Worm (Caenorhabditis elegans): Measurements from ENCODE around the gene K11D12.14.

Gene K11D12.14

ce11 chrV:5023355-5023754, 26.1 kb upstream of the K11D12.14 start:
- no peak for TF ChIP-seq B0310.2 (tag; optimal IDR thresholded peaks at IDR 0.05)
- TF ChIP-seq hmg-4 (GFP tag; optimal IDR thresholded peaks at IDR 0.05), result peak; percentile 37

DNA sequence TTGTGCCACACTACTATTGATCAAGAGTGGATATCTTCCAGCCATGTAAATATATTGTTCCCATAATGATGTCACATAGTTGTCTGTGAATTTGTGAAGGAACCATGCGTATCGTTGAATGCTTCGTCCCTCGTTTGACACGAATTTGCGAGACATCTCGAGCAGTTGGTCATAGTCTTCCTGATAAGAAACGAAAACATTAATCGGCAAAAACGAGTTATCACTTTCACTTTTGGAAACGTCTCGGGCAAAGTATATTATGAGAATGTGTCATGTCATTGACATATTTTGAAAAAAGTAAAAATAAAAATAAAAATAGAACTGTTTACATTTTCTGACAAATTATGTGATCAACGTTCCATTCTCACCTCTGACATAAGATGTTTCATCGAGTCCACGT, 23.0 kb upstream of the K11D12.14 start:
- TF ChIP-seq hmbx-1 (tag; optimal IDR thresholded peaks at IDR 0.05) (no peak), tbx-37 (GFP tag; conservative IDR thresholded peaks at IDR 0.05) (no peak), flt-1 (GFP tag; IDR thresholded peaks at IDR 0.05) (no peak), sea-1 (GFP tag; conservative IDR thresholded peaks at IDR 0.05) (no peak), hmg-4 (GFP tag; optimal IDR thresholded peaks at IDR 0.05) (no peak), pes-1 (GFP tag; IDR thresholded peaks at IDR 0.05) (no peak), scrt-1 (GFP tag; IDR thresholded peaks at IDR 0.05) (no peak), tbx-11 (GFP tag; IDR thresholded peaks at IDR 0.05) (no peak), B0310.2 (tag; optimal IDR thresholded peaks at IDR 0.05) (no peak), aly-1 (tag; optimal IDR thresholded peaks at IDR 0.05) (no peak)

- TF ChIP-seq aly-1 (tag; optimal IDR thresholded peaks at IDR 0.05), result no peak
- TF ChIP-seq ets-7 (tag; optimal IDR thresholded peaks at IDR 0.05), result no peak
- TF ChIP-seq hnd-1 (tag; optimal IDR thresholded peaks at IDR 0.05), result no peak
- no peak for TF ChIP-seq B0310.2 (tag; optimal IDR thresholded peaks at IDR 0.05)
- TF ChIP-seq tra-4 (tag; optimal IDR thresholded peaks at IDR 0.05), result no peak
- no peak for TF ChIP-seq F13C5.2 (tag; optimal IDR thresholded peaks at IDR 0.05)
- no peak for TF ChIP-seq ceh-36 (tag; optimal IDR thresholded peaks at IDR 0.05)
- TF ChIP-seq ama-1 (optimal IDR thresholded peaks at IDR 0.05), result no peak
- TF ChIP-seq hmg-4 (GFP tag; optimal IDR thresholded peaks at IDR 0.05), result no peak
Observed at ce11 chrV:5027640-5028039, 21.8 kb upstream of the K11D12.14 start, which contains the start of gene cpt-4. cpt-4 (minus strand) TSS chrV:5027723.

DNA sequence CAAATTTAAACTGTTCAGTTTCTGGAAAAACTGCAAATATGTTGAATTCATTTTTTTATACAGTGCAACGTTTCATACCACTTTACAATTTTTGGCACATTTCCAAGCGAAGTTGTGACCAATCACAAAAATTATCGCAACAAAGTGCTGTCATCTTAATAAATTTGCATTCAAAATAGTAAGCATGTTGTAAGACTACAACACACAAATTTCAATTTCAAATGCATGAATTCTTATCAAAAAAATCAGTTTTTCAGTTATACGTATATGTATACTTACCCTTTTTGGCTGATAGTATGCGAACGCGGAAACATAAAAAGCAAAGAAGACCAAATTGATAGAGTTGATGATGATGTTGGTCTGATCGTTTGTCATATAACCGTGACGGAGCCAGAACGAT, 19.2 kb upstream of the K11D12.14 start:
- TF ChIP-seq B0310.2 (tag; optimal IDR thresholded peaks at IDR 0.05) (no peak), sea-1 (GFP tag; conservative IDR thresholded peaks at IDR 0.05) (no peak), F13C5.2 (tag; optimal IDR thresholded peaks at IDR 0.05) (no peak), aly-1 (tag; optimal IDR thresholded peaks at IDR 0.05) (no peak), hmbx-1 (tag; optimal IDR thresholded peaks at IDR 0.05) (no peak), tra-4 (tag; optimal IDR thresholded peaks at IDR 0.05) (no peak), hnd-1 (tag; optimal IDR thresholded peaks at IDR 0.05) (no peak), tbx-37 (GFP tag; conservative IDR thresholded peaks at IDR 0.05) (no peak), ets-7 (tag; optimal IDR thresholded peaks at IDR 0.05) (no peak), ama-1 (optimal IDR thresholded peaks at IDR 0.05) (no peak), hmg-4 (GFP tag; optimal IDR thresholded peaks at IDR 0.05) (no peak), ceh-36 (tag; optimal IDR thresholded peaks at IDR 0.05) (no peak), scrt-1 (GFP tag; IDR thresholded peaks at IDR 0.05) (no peak), ceh-13 (GFP tag; optimal IDR thresholded peaks at IDR 0.05) (no peak), tbx-11 (GFP tag; IDR thresholded peaks at IDR 0.05) (no peak), flt-1 (GFP tag; IDR thresholded peaks at IDR 0.05) (no peak), pes-1 (GFP tag; IDR thresholded peaks at IDR 0.05) (no peak)

DNA sequence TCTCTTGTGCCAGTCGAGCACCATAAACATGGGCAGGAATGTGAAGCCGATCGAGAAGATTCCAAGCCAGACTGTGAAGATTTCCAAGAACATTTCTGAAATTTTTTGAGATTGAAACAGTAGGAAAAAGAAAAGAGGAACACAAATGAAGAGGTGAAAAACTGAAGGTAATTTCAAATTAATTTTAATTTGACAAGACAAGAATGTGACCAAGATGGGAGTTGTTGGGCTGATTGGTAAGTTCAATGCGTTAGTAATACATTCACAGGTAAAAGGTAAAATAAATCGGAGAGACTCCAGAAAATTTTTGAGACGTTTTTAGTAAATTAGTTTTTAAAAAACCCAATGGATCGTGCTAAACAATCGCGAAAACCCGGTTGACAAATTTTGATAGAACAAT, 18.7 kb upstream of the K11D12.14 start, which contains the start of gene swt-7:
Gene swt-7, minus strand, starts transcription at position 101 of the 400 bp plus-strand sequence.
- TF ChIP-seq ama-1 (optimal IDR thresholded peaks at IDR 0.05) (no peak), pes-1 (GFP tag; IDR thresholded peaks at IDR 0.05) (no peak), ceh-36 (tag; optimal IDR thresholded peaks at IDR 0.05) (no peak), hmg-4 (GFP tag; optimal IDR thresholded peaks at IDR 0.05) (no peak)

DNA sequence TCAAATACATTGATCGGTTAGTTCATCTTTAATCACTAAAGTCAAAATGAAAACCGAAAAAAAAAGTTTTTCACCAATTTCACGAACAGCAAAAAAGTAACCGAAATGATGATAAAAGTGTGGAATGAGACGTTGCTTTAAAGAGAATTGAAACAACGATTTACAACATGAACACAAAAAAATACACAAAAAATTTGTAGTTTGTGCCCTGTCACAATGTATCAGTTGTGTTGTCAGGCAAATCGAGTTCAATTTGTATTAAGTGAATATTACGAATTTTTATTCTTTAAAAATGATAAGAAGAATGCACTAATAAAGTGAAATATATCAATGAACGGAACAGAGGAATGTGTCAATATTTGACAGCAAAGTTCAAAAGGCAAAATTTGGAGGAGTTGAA, 17.7 kb upstream of the K11D12.14 start:
- TF ChIP-seq tra-4 (tag; optimal IDR thresholded peaks at IDR 0.05) (no peak), sea-1 (GFP tag; conservative IDR thresholded peaks at IDR 0.05) (no peak), aly-1 (tag; optimal IDR thresholded peaks at IDR 0.05) (no peak), F13C5.2 (tag; optimal IDR thresholded peaks at IDR 0.05) (no peak), ets-7 (tag; optimal IDR thresholded peaks at IDR 0.05) (no peak), hmbx-1 (tag; optimal IDR thresholded peaks at IDR 0.05) (no peak), hnd-1 (tag; optimal IDR thresholded peaks at IDR 0.05) (no peak), ceh-13 (GFP tag; optimal IDR thresholded peaks at IDR 0.05) (no peak), B0310.2 (tag; optimal IDR thresholded peaks at IDR 0.05) (no peak), pes-1 (GFP tag; IDR thresholded peaks at IDR 0.05) (no peak), tbx-11 (GFP tag; IDR thresholded peaks at IDR 0.05) (no peak)

DNA sequence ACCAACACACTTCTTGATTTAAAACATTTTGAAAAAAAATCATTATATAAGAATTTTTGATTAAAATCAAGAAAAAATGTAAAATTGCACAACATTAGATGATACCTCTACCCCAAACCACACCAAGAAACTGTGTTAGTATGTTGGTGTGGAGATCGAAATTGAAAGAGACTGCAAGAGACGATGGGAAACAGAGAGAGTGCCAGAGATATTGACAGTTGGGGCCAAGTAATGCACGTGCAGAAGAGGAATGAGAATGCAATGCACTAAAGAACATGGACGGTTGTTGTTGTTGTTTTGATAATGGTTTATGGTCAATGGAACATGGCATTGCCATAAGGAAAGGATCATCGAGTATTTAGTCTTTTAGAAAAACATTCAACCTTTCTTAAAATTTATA, 17.3 kb upstream of the K11D12.14 start:
- no peak for TF ChIP-seq tbx-11 (GFP tag; IDR thresholded peaks at IDR 0.05)

- TF ChIP-seq scrt-1 (GFP tag; IDR thresholded peaks at IDR 0.05), result no peak
- TF ChIP-seq tbx-11 (GFP tag; IDR thresholded peaks at IDR 0.05), result no peak
- TF ChIP-seq ets-7 (tag; optimal IDR thresholded peaks at IDR 0.05), result no peak
- TF ChIP-seq flt-1 (GFP tag; IDR thresholded peaks at IDR 0.05), result no peak
- TF ChIP-seq ama-1 (optimal IDR thresholded peaks at IDR 0.05), result no peak
- no peak for TF ChIP-seq ceh-36 (tag; optimal IDR thresholded peaks at IDR 0.05)
- TF ChIP-seq tra-4 (tag; optimal IDR thresholded peaks at IDR 0.05), result no peak
- TF ChIP-seq ceh-13 (GFP tag; optimal IDR thresholded peaks at IDR 0.05), result no peak
- no peak for TF ChIP-seq aly-1 (tag; optimal IDR thresholded peaks at IDR 0.05)
- TF ChIP-seq pes-1 (GFP tag; IDR thresholded peaks at IDR 0.05), result no peak
- TF ChIP-seq F13C5.2 (tag; optimal IDR thresholded peaks at IDR 0.05), result no peak
- TF ChIP-seq hmg-4 (GFP tag; optimal IDR thresholded peaks at IDR 0.05), result no peak
- TF ChIP-seq tbx-37 (GFP tag; conservative IDR thresholded peaks at IDR 0.05), result no peak
- TF ChIP-seq sea-1 (GFP tag; conservative IDR thresholded peaks at IDR 0.05), result no peak
- TF ChIP-seq hnd-1 (tag; optimal IDR thresholded peaks at IDR 0.05), result no peak
- no peak for TF ChIP-seq hmbx-1 (tag; optimal IDR thresholded peaks at IDR 0.05)
- no peak for TF ChIP-seq B0310.2 (tag; optimal IDR thresholded peaks at IDR 0.05)
Observed at ce11 chrV:5033099-5033498, 16.3 kb upstream of the K11D12.14 start, which contains the start of gene K11D12.13. K11D12.13 (plus strand) TSS chrV:5033399.
